Fruit fly (Drosophila melanogaster) whole organism, embryonic: Measurements from ENCODE around the gene CG3919.
A peak's percentile ranks its signal among the peaks of the same experiment; 100 is the strongest.

Source experiments
- ATbp ChIP-seq: fragments of 200-800 bp; sonication (Bioruptor generic); optimal IDR thresholded peaks from 2 replicates; lab custom pipeline; 2017; ENCODE audit warnings: missing biosample characterization, mild to moderate bottlenecking, missing genetic modification characterization, missing genetic modification reagents
- Atf6 ChIP-seq: fragments of 200-800 bp; sonication (Bioruptor generic); IDR thresholded peaks from 2 replicates; pipeline ENCODE4 v1.3.6; 2022; ENCODE audit warnings: missing biosample characterization, missing genetic modification characterization
- CG10209 ChIP-seq: fragments of 200-800 bp; sonication (Bioruptor generic); optimal IDR thresholded peaks from 3 replicates; lab custom pipeline; 2017; ENCODE audit warnings: missing biosample characterization, mild to moderate bottlenecking, missing genetic modification characterization, missing genetic modification reagents
- CG12299 ChIP-seq: fragments of 200-800 bp; sonication (Bioruptor generic); optimal IDR thresholded peaks from 2 replicates; lab custom pipeline; 2018; ENCODE audit warnings: missing biosample characterization, mild to moderate bottlenecking, missing genetic modification characterization
- CG12942 ChIP-seq: fragments of 200-800 bp; sonication (Bioruptor generic); optimal IDR thresholded peaks from 3 replicates; lab custom pipeline; 2016; ENCODE audit warnings: missing biosample characterization, missing genetic modification characterization
- CG14860 ChIP-seq: fragments of 200-800 bp; sonication (Bioruptor generic); IDR thresholded peaks from 3 replicates; pipeline ENCODE4 v1.3.6; 2022; ENCODE audit warnings: missing biosample characterization, missing genetic modification characterization; ENCODE audit not compliant: partially characterized antibody
- CG1529 ChIP-seq: fragments of 200-800 bp; sonication (Bioruptor generic); optimal IDR thresholded peaks from 3 replicates; lab custom pipeline; 2018; ENCODE audit warnings: missing biosample characterization, missing genetic modification characterization
- CG17912 ChIP-seq: fragments of 200-800 bp; sonication (Bioruptor generic); optimal IDR thresholded peaks from 2 replicates; lab custom pipeline; 2018; ENCODE audit warnings: missing biosample characterization, mild to moderate bottlenecking, missing genetic modification characterization
- CG18599 ChIP-seq: fragments of 200-800 bp; sonication (Bioruptor generic); optimal IDR thresholded peaks from 3 replicates; lab custom pipeline; 2017; ENCODE audit warnings: missing biosample characterization, missing genetic modification characterization, mild to moderate bottlenecking, moderate library complexity, missing genetic modification reagents
- CG18619 ChIP-seq: fragments of 200-800 bp; sonication (Bioruptor generic); optimal IDR thresholded peaks from 3 replicates; lab custom pipeline; 2017; ENCODE audit warnings: missing biosample characterization, mild to moderate bottlenecking, missing genetic modification characterization
- CG30403 ChIP-seq: fragments of 200-800 bp; sonication (Bioruptor generic); optimal IDR thresholded peaks from 3 replicates; lab custom pipeline; 2016; ENCODE audit warnings: missing biosample characterization, missing genetic modification characterization
- CG32772 ChIP-seq: fragments of 200-800 bp; sonication (Bioruptor generic); IDR thresholded peaks from 2 replicates; pipeline ENCODE4 v1.3.6; 2022; ENCODE audit warnings: missing biosample characterization, missing genetic modification characterization
- CG3726 ChIP-seq: fragments of 200-800 bp; sonication (Bioruptor generic); IDR thresholded peaks from 3 replicates; pipeline ENCODE4, ENCODE4 v1.3.6; 2022; ENCODE audit warnings: missing biosample characterization, missing genetic modification characterization
- CG3847 ChIP-seq: fragments of 200-800 bp; sonication (Bioruptor generic); IDR thresholded peaks from 2 replicates; pipeline ENCODE4 v1.3.6; 2022; ENCODE audit warnings: missing biosample characterization, missing genetic modification characterization
- CG4820 ChIP-seq: fragments of 200-800 bp; sonication (Bioruptor generic); optimal IDR thresholded peaks from 3 replicates; lab custom pipeline; 2016; ENCODE audit warnings: missing biosample characterization, missing genetic modification characterization
- CG8290 ChIP-seq, 3 experiments: fragments of 200-800 bp; sonication (Bioruptor generic); optimal IDR thresholded peaks; 2 replicates each; lab custom pipeline; 2016 to 2019; ENCODE audit warnings: missing biosample characterization in 3 of 3, missing genetic modification characterization in 3 of 3, mild to moderate bottlenecking in 2 of 3, moderate library complexity in 1 of 3
- CG9817 ChIP-seq: fragments of 200-800 bp; sonication (Bioruptor generic); optimal IDR thresholded peaks from 2 replicates; lab custom pipeline; 2018; ENCODE audit warnings: missing biosample characterization, mild to moderate bottlenecking, missing genetic modification characterization, moderate library complexity
- Chrac-16 ChIP-seq: fragments of 200-800 bp; sonication (Bioruptor generic); optimal IDR thresholded peaks from 3 replicates; lab custom pipeline; 2016; ENCODE audit warnings: missing biosample characterization, missing genetic modification characterization
- CoRest ChIP-seq: fragments of 200-800 bp; sonication (Bioruptor generic); optimal IDR thresholded peaks from 3 replicates; lab custom pipeline; 2018; ENCODE audit warnings: missing biosample characterization, mild to moderate bottlenecking, missing genetic modification characterization, moderate library complexity
- D19A ChIP-seq: fragments of 200-800 bp; optimal IDR thresholded peaks from 3 replicates; lab custom pipeline; 2019; ENCODE audit warnings: missing biosample characterization, mild to moderate bottlenecking, missing genetic modification characterization, moderate library complexity
- Dad ChIP-seq: fragments of 200-800 bp; sonication (Bioruptor generic); optimal IDR thresholded peaks from 3 replicates; lab custom pipeline; 2016; ENCODE audit warnings: missing biosample characterization, missing genetic modification characterization
- E2f1 ChIP-seq: fragments of 200-800 bp; sonication (Bioruptor generic); IDR thresholded peaks from 2 replicates; pipeline ENCODE4 v1.3.6; 2022; ENCODE audit warnings: missing biosample characterization, missing genetic modification characterization
- Elba2 ChIP-seq: fragments of 200-800 bp; sonication (Bioruptor generic); optimal IDR thresholded peaks from 3 replicates; lab custom pipeline; 2016; ENCODE audit warnings: missing biosample characterization, missing genetic modification characterization
- H15 ChIP-seq: fragments of 200-800 bp; sonication (Bioruptor generic); IDR thresholded peaks from 3 replicates; pipeline ENCODE4 v1.3.6; 2022; ENCODE audit warnings: missing biosample characterization, missing genetic modification characterization
- Hey ChIP-seq: fragments of 200-800 bp; sonication (Bioruptor generic); optimal IDR thresholded peaks from 3 replicates; lab custom pipeline; 2018; ENCODE audit warnings: missing biosample characterization, mild to moderate bottlenecking, missing genetic modification characterization
- Kr ChIP-seq: fragments of 200-800 bp; sonication (Bioruptor generic); optimal IDR thresholded peaks from 2 replicates; lab custom pipeline; 2017; ENCODE audit warnings: missing biosample characterization, mild to moderate bottlenecking, missing genetic modification characterization
- MTF-1 ChIP-seq: fragments of 200-800 bp; sonication (Bioruptor generic); optimal IDR thresholded peaks from 2 replicates; lab custom pipeline; 2018; ENCODE audit warnings: missing biosample characterization, mild to moderate bottlenecking, missing genetic modification characterization, borderline replicate concordance
- Mad ChIP-seq: fragments of 200-800 bp; sonication (Bioruptor generic); optimal IDR thresholded peaks from 2 replicates; lab custom pipeline; 2016; ENCODE audit warnings: missing biosample characterization, missing genetic modification characterization
- Mrtf ChIP-seq: fragments of 200-800 bp; sonication (Bioruptor generic); IDR thresholded peaks from 3 replicates; pipeline ENCODE4 v1.3.6; 2022; ENCODE audit warnings: missing biosample characterization, missing genetic modification characterization
- Ptx1 ChIP-seq: fragments of 200-800 bp; sonication (Bioruptor generic); IDR thresholded peaks from 2 replicates; pipeline ENCODE4 v1.3.6; 2022; ENCODE audit warnings: missing biosample characterization, missing genetic modification characterization
- Scr ChIP-seq: fragments of 200-800 bp; sonication (Bioruptor generic); IDR thresholded peaks from 2 replicates; pipeline ENCODE4 v1.3.6; 2022; ENCODE audit warnings: missing biosample characterization, missing genetic modification characterization; ENCODE audit not compliant: partially characterized antibody
- Ssrp ChIP-seq: fragments of 200-800 bp; sonication (Bioruptor generic); optimal IDR thresholded peaks from 2 replicates; lab custom pipeline; 2018; ENCODE audit warnings: missing biosample characterization, mild to moderate bottlenecking, missing genetic modification characterization, moderate library complexity
- cg ChIP-seq: fragments of 200-800 bp; sonication (Bioruptor generic); optimal IDR thresholded peaks from 3 replicates; lab custom pipeline; 2019; ENCODE audit warnings: missing biosample characterization, mild to moderate bottlenecking, missing genetic modification characterization, moderate library complexity
- ci ChIP-seq: fragments of 200-800 bp; sonication (Bioruptor generic); IDR thresholded peaks from 3 replicates; pipeline ENCODE4 v1.3.6; 2022; ENCODE audit warnings: missing biosample characterization, missing genetic modification characterization
- dm ChIP-seq: fragments of 200-800 bp; sonication (Bioruptor generic); optimal IDR thresholded peaks from 3 replicates; lab custom pipeline; 2016; ENCODE audit warnings: missing biosample characterization, missing genetic modification characterization
- dmrt11E ChIP-seq: fragments of 200-800 bp; sonication (Bioruptor generic); optimal IDR thresholded peaks from 3 replicates; lab custom pipeline; 2018; ENCODE audit warnings: missing biosample characterization, mild to moderate bottlenecking, missing genetic modification characterization, moderate library complexity
- dmrt99B ChIP-seq: fragments of 200-800 bp; sonication (Bioruptor generic); optimal IDR thresholded peaks from 2 replicates; lab custom pipeline; 2018; ENCODE audit warnings: missing biosample characterization, mild to moderate bottlenecking, missing genetic modification characterization, moderate library complexity
- fu2 ChIP-seq: fragments of 200-800 bp; sonication (Bioruptor generic); optimal IDR thresholded peaks from 2 replicates; lab custom pipeline; 2016; ENCODE audit warnings: missing biosample characterization, missing genetic modification characterization
- gem ChIP-seq: fragments of 200-800 bp; sonication (Bioruptor generic); optimal IDR thresholded peaks from 2 replicates; lab custom pipeline; 2019; ENCODE audit warnings: missing biosample characterization, mild to moderate bottlenecking, missing genetic modification characterization, moderate library complexity
- gfzf ChIP-seq: fragments of 200-800 bp; sonication (Bioruptor generic); optimal IDR thresholded peaks from 2 replicates; lab custom pipeline; 2016; ENCODE audit warnings: missing biosample characterization, mild to moderate bottlenecking, missing genetic modification characterization, moderate library complexity
- kay ChIP-seq: fragments of 200-800 bp; sonication (Bioruptor generic); optimal IDR thresholded peaks from 2 replicates; lab custom pipeline; 2016; ENCODE audit warnings: missing biosample characterization, missing genetic modification characterization
- phol ChIP-seq: fragments of 200-800 bp; sonication (Bioruptor generic); optimal IDR thresholded peaks from 3 replicates; lab custom pipeline; 2018; ENCODE audit warnings: missing biosample characterization, mild to moderate bottlenecking, missing genetic modification characterization, moderate library complexity
- ranshi ChIP-seq: fragments of 200-800 bp; sonication (Bioruptor generic); IDR thresholded peaks from 2 replicates; pipeline ENCODE4 v1.3.6; 2022; ENCODE audit warnings: missing biosample characterization, missing genetic modification characterization
- sd ChIP-seq: fragments of 200-800 bp; sonication (Bioruptor generic); optimal IDR thresholded peaks from 3 replicates; lab custom pipeline; 2018; ENCODE audit warnings: missing biosample characterization, mild to moderate bottlenecking, missing genetic modification characterization, moderate library complexity
- sens ChIP-seq: fragments of 200-800 bp; sonication (Bioruptor generic); peaks from one replicate; lab custom pipeline; 2016; ENCODE audit warnings: missing biosample characterization, missing genetic modification characterization
- stwl ChIP-seq: fragments of 200-800 bp; sonication (Bioruptor generic); optimal IDR thresholded peaks from 3 replicates; lab custom pipeline; 2018; ENCODE audit warnings: missing biosample characterization, mild to moderate bottlenecking, missing genetic modification characterization, moderate library complexity
- trem ChIP-seq: fragments of 200-800 bp; optimal IDR thresholded peaks from 3 replicates; lab custom pipeline; 2019; ENCODE audit warnings: missing biosample characterization, mild to moderate bottlenecking, missing genetic modification characterization, moderate library complexity
- vfl ChIP-seq: fragments of 200-800 bp; sonication (Bioruptor generic); optimal IDR thresholded peaks from 2 replicates; lab custom pipeline; 2016; ENCODE audit warnings: missing biosample characterization, missing genetic modification characterization

Gene CG3919

DNA sequence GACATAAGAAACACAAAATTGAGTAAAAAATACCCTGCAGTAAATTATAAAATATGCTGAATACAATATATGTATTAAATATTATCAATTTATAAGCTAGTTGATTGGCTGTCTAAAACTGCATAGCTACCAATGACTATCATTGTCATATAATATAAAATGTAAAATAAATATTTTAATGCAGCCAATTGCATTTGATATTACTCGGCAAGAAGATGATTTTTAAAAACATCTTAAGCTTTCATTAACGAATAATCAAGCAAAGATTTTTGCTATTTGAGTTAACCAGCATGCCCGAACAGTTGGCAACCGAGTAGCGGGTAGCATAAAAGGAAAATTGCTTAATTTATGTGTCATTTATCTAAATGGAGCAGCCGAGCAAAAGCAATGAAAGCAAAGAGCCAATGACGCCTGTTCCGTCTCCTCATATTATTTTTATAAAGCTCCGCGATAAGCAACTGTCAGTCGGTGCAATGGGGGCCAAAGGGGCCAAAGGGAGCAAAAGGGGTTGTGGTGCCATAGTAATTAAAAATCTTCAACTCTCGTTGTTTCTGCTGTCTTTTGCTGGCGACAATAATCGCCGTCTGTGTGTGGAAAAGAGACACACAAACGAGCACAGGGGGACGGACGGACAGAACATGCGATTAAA, 47.2 kb upstream of the CG3919 start (continued):
- TF ChIP-seq cg = no peak
- TF ChIP-seq CG12942 (GFP tag; lab: Kevin White, UChicago) = peak; percentile 2
- TF ChIP-seq dmrt99B = peak; percentile 83
- peak; percentile 25 for TF ChIP-seq CG4820
- TF ChIP-seq CG18599 (GFP tag; lab: Kevin White, UChicago) = peak; percentile 39
- peak; percentile 29 for TF ChIP-seq CG10209 (GFP tag; lab: Kevin White, UChicago)

DNA sequence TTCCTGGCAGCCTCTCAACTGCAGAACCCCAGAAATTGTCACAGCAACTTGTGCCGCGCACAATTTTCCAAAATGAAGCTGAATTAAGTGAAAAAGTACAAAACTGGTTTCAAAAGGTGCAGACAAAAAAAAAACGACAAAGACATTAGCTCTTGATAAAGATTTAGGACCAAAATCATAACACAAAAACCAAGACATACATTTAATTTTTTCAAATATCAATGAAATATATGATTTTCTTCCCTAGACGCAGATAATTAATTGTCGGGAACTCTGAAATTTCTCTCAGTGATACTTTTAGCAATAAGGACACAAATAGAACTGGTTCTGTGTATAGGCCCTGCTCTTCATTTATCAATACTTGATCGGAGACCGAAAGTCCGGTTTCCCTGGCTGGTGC, 45.7 kb upstream of the CG3919 start:
- TF ChIP-seq CG3726 (no peak), ci (GFP tag; lab: Robert Waterston, UW) (peak; percentile 65; the same call in 2 of the 3 replicates), CG18619 (no peak), kay (no peak), CG1529 (no peak), Scr (GFP tag; lab: Robert Waterston, UW) (no peak), CG14860 (GFP tag; lab: Robert Waterston, UW) (no peak), Kr (GFP tag; lab: Kevin White, UChicago) (peak; percentile 26), Elba2 (no peak), ranshi (peak; percentile 17; the same call in 1 of the 2 replicates), CG17912 (no peak), Hey (tag; lab: Kevin White, UChicago) (no peak), CG30403 (GFP tag; lab: Kevin White, UChicago) (peak; percentile 4), D19A (tag; lab: Kevin White, UChicago) (peak; percentile 9), CG12299 (tag; lab: Kevin White, UChicago) (no peak), E2f1 (GFP tag; lab: Robert Waterston, UW) (peak; percentile 27; the same call in 1 of the 2 replicates), Ptx1 (GFP tag; lab: Robert Waterston, UW) (peak; percentile 40; the same call in 1 of the 2 replicates), MTF-1 (GFP tag; lab: Kevin White, UChicago) (no peak), Mad (GFP tag; lab: Kevin White, UChicago) (no peak), CG8290 (GFP tag; optimal IDR thresholded peaks at IDR 0.05; lab: Kevin White, UChicago) (no peak), CG8290 (tag; optimal IDR thresholded peaks at IDR 0.05; lab: Kevin White, UChicago) (no peak), Mrtf (GFP tag; lab: Robert Waterston, UW) (no peak), CG32772 (GFP tag; lab: Robert Waterston, UW) (no peak), gfzf (GFP tag; lab: Kevin White, UChicago) (no peak), Chrac-16 (GFP tag; lab: Kevin White, UChicago) (peak; percentile 48), trem (tag; lab: Kevin White, UChicago) (peak; percentile 5), Atf6 (no peak), dm (no peak), CG3847 (GFP tag; lab: Robert Waterston, UW) (no peak), CG9817 (no peak), dmrt11E (tag; lab: Kevin White, UChicago) (peak; percentile 91), sd (tag; lab: Kevin White, UChicago) (no peak), Ssrp (tag; lab: Kevin White, UChicago) (peak; percentile 42), Dad (GFP tag; lab: Kevin White, UChicago) (peak; percentile 19), ATbp (GFP tag; lab: Kevin White, UChicago) (no peak), CoRest (tag; lab: Kevin White, UChicago) (peak; percentile 47), vfl (no peak), H15 (GFP tag; lab: Robert Waterston, UW) (0 out of 3 replicates have a peak, but pooled peaks have one; percentile 50), gem (tag; lab: Kevin White, UChicago) (peak; percentile 68), phol (tag; lab: Kevin White, UChicago) (peak; percentile 34), stwl (tag; lab: Kevin White, UChicago) (peak; percentile 18), sens (GFP tag; lab: Kevin White, UChicago) (peak; percentile 92), fu2 (GFP tag; lab: Kevin White, UChicago) (peak; percentile 9)
